Worm (Caenorhabditis elegans): ENCODE measurements around the gene ZK829.7.

The ZK829.7 gene

DNA sequence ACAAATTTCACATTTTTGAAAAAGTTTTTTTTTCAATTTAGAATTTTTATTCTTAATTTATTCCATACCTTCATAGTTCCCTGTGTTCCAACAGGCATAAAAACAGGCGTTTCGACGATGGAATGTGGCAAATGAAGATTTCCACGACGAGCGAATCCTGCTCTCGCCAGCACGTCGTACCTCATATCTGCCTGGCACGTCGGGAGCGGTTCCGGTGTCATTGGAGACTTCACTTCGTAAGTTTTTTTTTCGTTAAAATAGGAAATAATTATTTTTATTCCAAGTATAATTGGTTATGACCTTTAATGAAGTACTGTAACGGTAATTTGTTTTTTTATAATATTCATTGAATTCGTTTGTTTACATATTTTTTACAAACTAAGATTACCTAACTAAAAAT is 1.8 kb downstream of the ZK829.7 start, which contains the start of gene tgt-1:
Gene tgt-1, minus strand, starts transcription at position 232 of the 400 bp plus-strand sequence.
- TF ChIP-seq nhr-43 (tag; optimal IDR thresholded peaks at IDR 0.05; ENCODE audit: poor library complexity, severe bottlenecking) (no peak), pha-4 (tag; optimal IDR thresholded peaks at IDR 0.05) (no peak), fos-1 (tag; optimal IDR thresholded peaks at IDR 0.05) (no peak), elt-1 (tag; optimal IDR thresholded peaks at IDR 0.05) (no peak), nhr-12 (tag; optimal IDR thresholded peaks at IDR 0.05) (no peak), hmg-11 (tag; optimal IDR thresholded peaks at IDR 0.05) (no peak), egl-27 (tag; optimal IDR thresholded peaks at IDR 0.05) (no peak), ceh-82 (tag; optimal IDR thresholded peaks at IDR 0.05) (no peak), nhr-76 (tag; optimal IDR thresholded peaks at IDR 0.05) (no peak), nhr-237 (tag; optimal IDR thresholded peaks at IDR 0.05) (no peak)

DNA sequence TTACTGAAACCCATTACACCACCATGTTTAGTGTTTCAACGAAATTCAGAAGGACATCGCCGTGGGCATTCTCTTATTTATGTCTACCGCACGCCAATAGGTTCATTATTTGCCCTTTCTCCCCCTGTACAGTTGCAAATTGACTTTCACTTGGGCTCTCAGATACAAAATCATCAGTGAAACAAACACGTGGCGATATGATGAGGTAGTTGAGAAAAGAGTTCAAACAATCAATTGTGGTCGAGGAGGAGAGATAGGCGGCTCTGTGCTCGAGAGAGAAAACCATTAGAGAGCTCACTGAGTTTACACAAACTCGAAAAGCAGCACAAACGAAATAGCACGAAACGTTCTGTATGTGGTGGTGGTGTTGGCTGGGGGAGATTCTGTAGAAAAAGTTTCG is 4.3 kb downstream of the ZK829.7 start:
- peak; percentile 79 for TF ChIP-seq pha-4 (tag; optimal IDR thresholded peaks at IDR 0.05)
- no peak for TF ChIP-seq nhr-25 (tag; optimal IDR thresholded peaks at IDR 0.05)
- no peak for TF ChIP-seq sea-2 (GFP tag; optimal IDR thresholded peaks at IDR 0.05)
- TF ChIP-seq nhr-43 (tag; optimal IDR thresholded peaks at IDR 0.05; ENCODE audit: poor library complexity, severe bottlenecking): no peak
- no peak for TF ChIP-seq eor-1 (tag; optimal IDR thresholded peaks at IDR 0.05)
- TF ChIP-seq lin-39 (tag; optimal IDR thresholded peaks at IDR 0.05): peak; percentile 19
- no peak for TF ChIP-seq unc-62 (GFP tag; optimal IDR thresholded peaks at IDR 0.05)
- TF ChIP-seq aly-2 (tag; optimal IDR thresholded peaks at IDR 0.05): no peak
- TF ChIP-seq daf-12 (tag; optimal IDR thresholded peaks at IDR 0.05): no peak
- TF ChIP-seq nfya-1 (tag; optimal IDR thresholded peaks at IDR 0.05; ENCODE audit: insufficient read depth): peak; percentile 15
- TF ChIP-seq nhr-28 (tag; optimal IDR thresholded peaks at IDR 0.05): no peak

DNA sequence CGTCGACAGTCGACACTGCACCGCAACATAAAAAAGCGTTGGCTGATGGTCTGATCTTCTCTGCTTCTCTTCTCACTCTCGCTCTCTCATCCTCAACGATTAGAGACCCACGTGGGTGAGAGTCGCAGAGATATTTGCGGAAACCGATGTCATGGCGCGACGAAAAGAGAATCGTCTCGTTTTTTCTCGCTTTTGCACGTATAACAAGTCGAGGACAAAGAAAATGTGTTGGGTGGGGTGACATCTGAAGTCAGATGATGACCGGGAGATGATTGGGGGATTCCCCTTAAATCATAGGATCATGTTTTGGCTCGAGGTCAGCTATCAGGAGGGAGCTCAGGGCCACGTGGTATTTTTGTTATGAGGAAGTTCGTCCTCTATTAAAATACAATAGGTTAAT is 4.9 kb downstream of the ZK829.7 start:
- peak; percentile 91 for TF ChIP-seq pha-4 (tag; optimal IDR thresholded peaks at IDR 0.05)
- no peak for TF ChIP-seq nhr-11 (tag; optimal IDR thresholded peaks at IDR 0.05)
- TF ChIP-seq sea-2 (GFP tag; optimal IDR thresholded peaks at IDR 0.05): no peak
- TF ChIP-seq nhr-28 (tag; optimal IDR thresholded peaks at IDR 0.05): peak; percentile 57
- peak; percentile 57 for TF ChIP-seq tbx-2 (tag; optimal IDR thresholded peaks at IDR 0.05)
- peak; percentile 81 for TF ChIP-seq lsy-12 (tag; optimal IDR thresholded peaks at IDR 0.05)
- no peak for TF ChIP-seq nhr-12 (tag; optimal IDR thresholded peaks at IDR 0.05)
- no peak for TF ChIP-seq zag-1 (tag; optimal IDR thresholded peaks at IDR 0.05)
- TF ChIP-seq mdl-1 (tag; optimal IDR thresholded peaks at IDR 0.05): peak; percentile 99
- peak; percentile 98 for TF ChIP-seq nhr-43 (tag; optimal IDR thresholded peaks at IDR 0.05; ENCODE audit: poor library complexity, severe bottlenecking)
- TF ChIP-seq egl-27 (tag; optimal IDR thresholded peaks at IDR 0.05): peak; percentile 68
- peak; percentile 62 for TF ChIP-seq pqm-1 (tag; optimal IDR thresholded peaks at IDR 0.05)
- TF ChIP-seq lin-39 (tag; optimal IDR thresholded peaks at IDR 0.05): no peak
- no peak for TF ChIP-seq nhr-237 (tag; optimal IDR thresholded peaks at IDR 0.05)
- TF ChIP-seq snpc-4 (tag; optimal IDR thresholded peaks at IDR 0.05): peak; percentile 39
- peak; percentile 78 for TF ChIP-seq nfya-1 (tag; optimal IDR thresholded peaks at IDR 0.05; ENCODE audit: insufficient read depth)
- peak; percentile 93 for TF ChIP-seq nhr-23 (tag; optimal IDR thresholded peaks at IDR 0.05)
- no peak for TF ChIP-seq ztf-4 (tag; optimal IDR thresholded peaks at IDR 0.05)
- peak; percentile 89 for TF ChIP-seq elt-2 (tag; optimal IDR thresholded peaks at IDR 0.05)
- peak; percentile 81 for TF ChIP-seq unc-62 (GFP tag; optimal IDR thresholded peaks at IDR 0.05)
- peak; percentile 27 for TF ChIP-seq R02D3.7 (tag; optimal IDR thresholded peaks at IDR 0.05)
- peak; percentile 99 for TF ChIP-seq nhr-25 (tag; optimal IDR thresholded peaks at IDR 0.05)
- TF ChIP-seq eor-1 (tag; optimal IDR thresholded peaks at IDR 0.05): no peak
- TF ChIP-seq ceh-82 (tag; optimal IDR thresholded peaks at IDR 0.05): no peak
- TF ChIP-seq elt-3 (tag; optimal IDR thresholded peaks at IDR 0.05): peak in 2 of 3 experiments; percentile 73 to 93
- peak; percentile 60 for TF ChIP-seq elt-1 (tag; optimal IDR thresholded peaks at IDR 0.05)
- TF ChIP-seq fos-1 (tag; optimal IDR thresholded peaks at IDR 0.05): peak; percentile 3
- no peak for TF ChIP-seq unc-39 (tag; optimal IDR thresholded peaks at IDR 0.05)
- TF ChIP-seq lin-15B (tag; optimal IDR thresholded peaks at IDR 0.05): peak; percentile 37
- TF ChIP-seq ceh-28 (tag; optimal IDR thresholded peaks at IDR 0.05): peak; percentile 49
- TF ChIP-seq nhr-77 (tag; optimal IDR thresholded peaks at IDR 0.05): no peak
- no peak for TF ChIP-seq aly-2 (tag; optimal IDR thresholded peaks at IDR 0.05)
- TF ChIP-seq mml-1 (tag; optimal IDR thresholded peaks at IDR 0.05): peak; percentile 40
- peak; percentile 88 for TF ChIP-seq jun-1 (tag; optimal IDR thresholded peaks at IDR 0.05)
- TF ChIP-seq ama-1 (optimal IDR thresholded peaks at IDR 0.05): no peak

Measured in whole organism, L3 larva.